Fruit fly (Drosophila melanogaster) whole organism, embryonic: ENCODE measurements around the gene Hsp70Ba.
A peak's percentile ranks its signal among the peaks of the same experiment; 100 is the strongest.

ENCODE experiments used
- Awh ChIP-seq: fragments of 200-800 bp; sonication (Bioruptor generic); IDR thresholded peaks from 2 replicates; pipeline ENCODE4, ENCODE4 v1.3.6; 2022; ENCODE audit warnings: missing biosample characterization, missing genetic modification characterization
- CG10209 ChIP-seq: fragments of 200-800 bp; sonication (Bioruptor generic); optimal IDR thresholded peaks from 3 replicates; lab custom pipeline; 2017; ENCODE audit warnings: missing biosample characterization, mild to moderate bottlenecking, missing genetic modification characterization, missing genetic modification reagents
- CG11456 ChIP-seq: fragments of 200-800 bp; sonication (Bioruptor generic); IDR thresholded peaks from 3 replicates; pipeline ENCODE4 v1.3.6; 2022; ENCODE audit warnings: missing biosample characterization, missing genetic modification characterization
- CG12155 ChIP-seq: fragments of 200-800 bp; sonication (Bioruptor generic); optimal IDR thresholded peaks from 3 replicates; lab custom pipeline; 2016; ENCODE audit warnings: missing biosample characterization, missing genetic modification characterization
- CG13296 ChIP-seq: fragments of 200-800 bp; sonication (Bioruptor generic); optimal IDR thresholded peaks from 3 replicates; lab custom pipeline; 2018; ENCODE audit warnings: missing biosample characterization, mild to moderate bottlenecking, missing genetic modification characterization
- CG13775 ChIP-seq: fragments of 200-800 bp; sonication (Bioruptor generic); optimal IDR thresholded peaks from 3 replicates; lab custom pipeline; 2017; ENCODE audit warnings: missing biosample characterization, mild to moderate bottlenecking, missing genetic modification characterization
- CG13894 ChIP-seq: fragments of 200-800 bp; sonication (Bioruptor generic); optimal IDR thresholded peaks from 3 replicates; lab custom pipeline; 2018; ENCODE audit warnings: missing biosample characterization, mild to moderate bottlenecking, missing genetic modification characterization, moderate library complexity
- CG14050 ChIP-seq: fragments of 200-800 bp; sonication (Bioruptor generic); IDR thresholded peaks from 3 replicates; pipeline ENCODE4 v1.3.6; 2022; ENCODE audit warnings: missing biosample characterization, missing genetic modification characterization
- CG15011 ChIP-seq: fragments of 200-800 bp; sonication (Bioruptor generic); optimal IDR thresholded peaks from 3 replicates; lab custom pipeline; 2018; ENCODE audit warnings: missing biosample characterization, mild to moderate bottlenecking, missing genetic modification characterization
- CG17829 ChIP-seq: fragments of 200-800 bp; optimal IDR thresholded peaks from 2 replicates; lab custom pipeline; 2019; ENCODE audit warnings: missing biosample characterization, mild to moderate bottlenecking, missing genetic modification characterization, moderate library complexity
- CG2120 ChIP-seq: fragments of 200-800 bp; sonication (Bioruptor generic); optimal IDR thresholded peaks from 3 replicates; lab custom pipeline; 2016; ENCODE audit warnings: missing biosample characterization, missing genetic modification characterization
- CG2712 ChIP-seq: fragments of 200-800 bp; optimal IDR thresholded peaks from 3 replicates; lab custom pipeline; 2019; ENCODE audit warnings: missing biosample characterization, mild to moderate bottlenecking, missing genetic modification characterization, moderate library complexity
- CG31365 ChIP-seq: fragments of 200-800 bp; sonication (Bioruptor generic); optimal IDR thresholded peaks from 2 replicates; lab custom pipeline; 2018; ENCODE audit warnings: missing biosample characterization, mild to moderate bottlenecking, missing genetic modification characterization
- CG7357 ChIP-seq: fragments of 200-800 bp; sonication (Bioruptor generic); IDR thresholded peaks from 3 replicates; pipeline ENCODE4 v1.3.6; 2022; ENCODE audit warnings: missing biosample characterization, missing genetic modification characterization
- CG7786 ChIP-seq: fragments of 200-800 bp; sonication (Bioruptor generic); optimal IDR thresholded peaks from 2 replicates; lab custom pipeline; 2016; ENCODE audit warnings: missing biosample characterization, missing genetic modification characterization
- CG7928 ChIP-seq: fragments of 200-800 bp; sonication (Bioruptor generic); optimal IDR thresholded peaks from 2 replicates; lab custom pipeline; 2017; ENCODE audit warnings: missing biosample characterization, mild to moderate bottlenecking, missing genetic modification characterization
- CG7963 ChIP-seq: fragments of 200-800 bp; sonication (Bioruptor generic); IDR thresholded peaks from 3 replicates; pipeline ENCODE4 v1.3.6; 2022; ENCODE audit warnings: missing biosample characterization, missing genetic modification characterization; ENCODE audit not compliant: partially characterized antibody
- CG9609 ChIP-seq: fragments of 200-800 bp; sonication (Bioruptor generic); optimal IDR thresholded peaks from 3 replicates; lab custom pipeline; 2016; ENCODE audit warnings: missing biosample characterization, missing genetic modification characterization
- CG9817 ChIP-seq: fragments of 200-800 bp; sonication (Bioruptor generic); optimal IDR thresholded peaks from 2 replicates; lab custom pipeline; 2018; ENCODE audit warnings: missing biosample characterization, mild to moderate bottlenecking, missing genetic modification characterization, moderate library complexity
- CG9932 ChIP-seq: fragments of 200-800 bp; sonication (Bioruptor generic); IDR thresholded peaks from 2 replicates; pipeline ENCODE4 v1.3.6; 2022; ENCODE audit warnings: missing biosample characterization, missing genetic modification characterization
- Deaf1 ChIP-seq: fragments of 200-800 bp; optimal IDR thresholded peaks from 3 replicates; lab custom pipeline; 2019; ENCODE audit warnings: missing biosample characterization, mild to moderate bottlenecking, missing genetic modification characterization, moderate library complexity
- Dek ChIP-seq: fragments of 200-800 bp; sonication (Bioruptor generic); optimal IDR thresholded peaks from 3 replicates; lab custom pipeline; 2019; ENCODE audit warnings: missing biosample characterization, mild to moderate bottlenecking, missing genetic modification characterization, moderate library complexity
- Dip3 ChIP-seq: fragments of 200-800 bp; sonication (Bioruptor generic); optimal IDR thresholded peaks from 3 replicates; lab custom pipeline; 2016; ENCODE audit warnings: missing biosample characterization, missing genetic modification characterization
- Dll ChIP-seq: fragments of 200-800 bp; sonication (Bioruptor generic); IDR thresholded peaks from 4 replicates; pipeline ENCODE4 v1.3.6; 2022; ENCODE audit warnings: missing biosample characterization, missing genetic modification characterization; ENCODE audit not compliant: partially characterized antibody
- Gsc ChIP-seq: fragments of 200-800 bp; sonication (Bioruptor generic); IDR thresholded peaks from 2 replicates; pipeline ENCODE4 v1.3.6; 2022; ENCODE audit warnings: missing biosample characterization, missing genetic modification characterization
- HmgZ ChIP-seq: fragments of 200-800 bp; sonication (Bioruptor generic); optimal IDR thresholded peaks from 2 replicates; lab custom pipeline; 2018; ENCODE audit warnings: missing biosample characterization, mild to moderate bottlenecking, missing genetic modification characterization
- Hsf ChIP-seq: fragments of 200-800 bp; sonication (Bioruptor generic); optimal IDR thresholded peaks from 3 replicates; lab custom pipeline; 2016; ENCODE audit warnings: missing biosample characterization, missing genetic modification characterization
- Meics ChIP-seq: fragments of 200-800 bp; sonication (Bioruptor generic); optimal IDR thresholded peaks from 2 replicates; lab custom pipeline; 2017; ENCODE audit warnings: missing biosample characterization, mild to moderate bottlenecking, missing genetic modification characterization
- NfI ChIP-seq: fragments of 200-800 bp; sonication (Bioruptor generic); optimal IDR thresholded peaks from 3 replicates; lab custom pipeline; 2018; ENCODE audit warnings: missing biosample characterization, mild to moderate bottlenecking, missing genetic modification characterization, moderate library complexity
- Scr ChIP-seq: fragments of 200-800 bp; sonication (Bioruptor generic); IDR thresholded peaks from 2 replicates; pipeline ENCODE4 v1.3.6; 2022; ENCODE audit warnings: missing biosample characterization, missing genetic modification characterization; ENCODE audit not compliant: partially characterized antibody
- Sox100B ChIP-seq: fragments of 200-800 bp; sonication (Bioruptor generic); optimal IDR thresholded peaks from 3 replicates; lab custom pipeline; 2018; ENCODE audit warnings: missing biosample characterization, mild to moderate bottlenecking, missing genetic modification characterization
- Sox102F ChIP-seq: fragments of 200-800 bp; sonication (Bioruptor generic); optimal IDR thresholded peaks from 2 replicates; lab custom pipeline; 2018; ENCODE audit warnings: missing biosample characterization, mild to moderate bottlenecking, missing genetic modification characterization, moderate library complexity
- Xrp1 ChIP-seq: fragments of 200-800 bp; sonication (Bioruptor generic); IDR thresholded peaks from 2 replicates; pipeline ENCODE4 v1.3.6; 2022; ENCODE audit warnings: missing biosample characterization, missing genetic modification characterization
- abd-A ChIP-seq: fragments of 200-800 bp; sonication (Bioruptor generic); optimal IDR thresholded peaks from 3 replicates; lab custom pipeline; 2019; ENCODE audit warnings: missing biosample characterization, mild to moderate bottlenecking, missing genetic modification characterization, moderate library complexity
- az2 ChIP-seq: fragments of 200-800 bp; sonication (Bioruptor generic); optimal IDR thresholded peaks from 3 replicates; lab custom pipeline; 2016; ENCODE audit warnings: missing biosample characterization, missing genetic modification characterization
- disco-r ChIP-seq: fragments of 200-800 bp; sonication (Bioruptor generic); optimal IDR thresholded peaks from 2 replicates; lab custom pipeline; 2016; ENCODE audit warnings: missing biosample characterization, missing genetic modification characterization
- dysf ChIP-seq: fragments of 200-800 bp; sonication (Bioruptor generic); IDR thresholded peaks from 3 replicates; pipeline ENCODE4 v1.3.6; 2022; ENCODE audit warnings: missing biosample characterization, missing genetic modification characterization
- ewg ChIP-seq: fragments of 200-800 bp; sonication (Bioruptor generic); optimal IDR thresholded peaks from 3 replicates; lab custom pipeline; 2017; ENCODE audit warnings: mild to moderate bottlenecking, missing biosample characterization, missing genetic modification reagents, missing genetic modification characterization
- eyg ChIP-seq: fragments of 200-800 bp; sonication (Bioruptor generic); optimal IDR thresholded peaks from 3 replicates; lab custom pipeline; 2016; ENCODE audit warnings: missing biosample characterization, missing genetic modification characterization
- fru ChIP-seq: fragments of >200 bp; optimal IDR thresholded peaks from 2 replicates; lab custom pipeline; 2017
- gfzf ChIP-seq: fragments of 200-800 bp; sonication (Bioruptor generic); optimal IDR thresholded peaks from 2 replicates; lab custom pipeline; 2016; ENCODE audit warnings: missing biosample characterization, mild to moderate bottlenecking, missing genetic modification characterization, moderate library complexity
- jumu ChIP-seq: fragments of 200-800 bp; sonication (Bioruptor generic); optimal IDR thresholded peaks from 3 replicates; lab custom pipeline; 2016; ENCODE audit warnings: missing biosample characterization, missing genetic modification characterization
- lilli ChIP-seq: fragments of 200-800 bp; sonication (Bioruptor generic); optimal IDR thresholded peaks from 3 replicates; lab custom pipeline; 2016; ENCODE audit warnings: missing biosample characterization, missing genetic modification characterization
- nerfin-1 ChIP-seq: fragments of 200-800 bp; sonication (Bioruptor generic); optimal IDR thresholded peaks from 3 replicates; lab custom pipeline; 2019; ENCODE audit warnings: missing biosample characterization, mild to moderate bottlenecking, missing genetic modification characterization, moderate library complexity
- nom ChIP-seq: fragments of 200-800 bp; sonication (Bioruptor generic); optimal IDR thresholded peaks from 2 replicates; lab custom pipeline; 2017; ENCODE audit warnings: missing biosample characterization, missing genetic modification characterization, mild to moderate bottlenecking, moderate library complexity, missing genetic modification reagents
- row ChIP-seq: fragments of 200-800 bp; sonication (Bioruptor generic); IDR thresholded peaks from 3 replicates; pipeline ENCODE4 v1.3.6; 2022; ENCODE audit warnings: missing biosample characterization, missing genetic modification characterization
- trem ChIP-seq: fragments of 200-800 bp; optimal IDR thresholded peaks from 3 replicates; lab custom pipeline; 2019; ENCODE audit warnings: missing biosample characterization, mild to moderate bottlenecking, missing genetic modification characterization, moderate library complexity
- usp ChIP-seq: fragments of >200 bp; optimal IDR thresholded peaks from 2 replicates; lab custom pipeline; 2017; ENCODE audit warnings: missing biosample characterization, missing genetic modification characterization

Hsp70Ba gene

dm6 chr3R:12442601-12443533 lies 24.7 kb downstream of the Hsp70Ba start:
- TF ChIP-seq CG14050 (GFP tag; lab: Robert Waterston, UW) = 0 out of 3 replicates have a peak, but pooled peaks have one; percentile 23
- TF ChIP-seq CG13894 (tag; lab: Kevin White, UChicago) = peak; percentile 34
- TF ChIP-seq CG13775 (GFP tag; lab: Kevin White, UChicago) = peak; percentile 24
- no peak for TF ChIP-seq Gsc (GFP tag; lab: Robert Waterston, UW)
- TF ChIP-seq CG2712 (tag; lab: Kevin White, UChicago) = peak; percentile 23
- TF ChIP-seq Hsf (GFP tag; lab: Kevin White, UChicago) = no peak
- TF ChIP-seq Meics = peak; percentile 60
- TF ChIP-seq HmgZ = no peak
- no peak for TF ChIP-seq fru (lab: Kevin White, UChicago)
- TF ChIP-seq CG31365 (tag; lab: Kevin White, UChicago) = no peak
- peak; percentile 66 for TF ChIP-seq Deaf1 (tag; lab: Kevin White, UChicago)
- peak; percentile 17 for TF ChIP-seq Sox100B (GFP tag; lab: Kevin White, UChicago)
- no peak for TF ChIP-seq CG7786
- TF ChIP-seq usp = no peak
- TF ChIP-seq row (GFP tag; lab: Robert Waterston, UW) = peak; percentile 75
- TF ChIP-seq CG7357 (GFP tag; lab: Robert Waterston, UW) = no peak
- TF ChIP-seq Scr (GFP tag; lab: Robert Waterston, UW) = no peak
- peak; percentile 23 for TF ChIP-seq nom
- TF ChIP-seq NfI (GFP tag; lab: Kevin White, UChicago) = peak; percentile 23
- peak; percentile 9 for TF ChIP-seq CG13296 (GFP tag; lab: Kevin White, UChicago)
- TF ChIP-seq Dip3 (GFP tag; lab: Kevin White, UChicago) = peak; percentile 25
- peak; percentile 6 for TF ChIP-seq CG12155 (GFP tag; lab: Kevin White, UChicago)
- no peak for TF ChIP-seq trem
- TF ChIP-seq ewg = no peak
- peak; percentile 49 for TF ChIP-seq CG9817 (tag; lab: Kevin White, UChicago)
- TF ChIP-seq CG9609 (GFP tag; lab: Kevin White, UChicago) = no peak
- peak; percentile 56 for TF ChIP-seq lilli (GFP tag; lab: Kevin White, UChicago)
- TF ChIP-seq dysf (GFP tag; lab: Robert Waterston, UW) = peak; percentile 43; the same call in 1 of the 3 replicates
- no peak for TF ChIP-seq Awh (GFP tag; lab: Robert Waterston, UW)
- no peak for TF ChIP-seq az2 (GFP tag; lab: Kevin White, UChicago)
- TF ChIP-seq CG7928 (GFP tag; lab: Kevin White, UChicago) = no peak
- TF ChIP-seq Xrp1 (GFP tag; lab: Robert Waterston, UW) = peak; percentile 30; the same call in 1 of the 2 replicates
- TF ChIP-seq disco-r = no peak
- no peak for TF ChIP-seq jumu (GFP tag; lab: Kevin White, UChicago)
- no peak for TF ChIP-seq eyg (GFP tag; lab: Kevin White, UChicago)
- peak; percentile 59 for TF ChIP-seq CG9932 (GFP tag; lab: Robert Waterston, UW)
- peak; percentile 2 for TF ChIP-seq CG17829 (tag; lab: Kevin White, UChicago)
- peak; percentile 24 for TF ChIP-seq CG10209
- TF ChIP-seq CG2120 (GFP tag; lab: Kevin White, UChicago) = peak; percentile 75
- no peak for TF ChIP-seq Dll
- TF ChIP-seq nerfin-1 = no peak
- peak; percentile 7 for TF ChIP-seq Sox102F (GFP tag; lab: Kevin White, UChicago)
- TF ChIP-seq gfzf (GFP tag; lab: Kevin White, UChicago) = no peak
- TF ChIP-seq CG15011 = no peak
- TF ChIP-seq Dek = peak; percentile 12
- no peak for TF ChIP-seq CG7963
- TF ChIP-seq abd-A = no peak
- TF ChIP-seq CG11456 = no peak
